Worm (Caenorhabditis elegans) whole organism, mixed stage, embryonic: Measurements from ENCODE around the gene F41C3.7.

Experiments
- blmp-1 ChIP-seq: fragments of 150-350 bp; optimal IDR thresholded peaks from 2 replicates; lab custom pipeline; 2014; ENCODE audit warnings: missing biosample characterization, missing genetic modification characterization
- elt-3 ChIP-seq: fragments of 150-350 bp; optimal IDR thresholded peaks from 2 replicates; lab custom pipeline; 2014; ENCODE audit warnings: missing biosample characterization, missing genetic modification characterization
- lin-13 ChIP-seq: fragments of 150-350 bp; optimal IDR thresholded peaks from 2 replicates; lab custom pipeline; 2014; ENCODE audit warnings: missing biosample characterization, missing genetic modification characterization
- mep-1 ChIP-seq: fragments of 150-350 bp; optimal IDR thresholded peaks from 2 replicates; lab custom pipeline; 2017; ENCODE audit warnings: missing biosample characterization, missing genetic modification reagents, missing genetic modification characterization, inconsistent platforms
- nhr-237 ChIP-seq: fragments of 150-350 bp; optimal IDR thresholded peaks from 2 replicates; lab custom pipeline; 2014; ENCODE audit warnings: missing biosample characterization, missing genetic modification characterization
- nhr-76 ChIP-seq: sonication (generic microtip); optimal IDR thresholded peaks from 2 replicates; lab custom pipeline; 2017; ENCODE audit warnings: missing biosample characterization, missing genetic modification characterization
- pha-4 ChIP-seq: fragments of 150-350 bp; optimal IDR thresholded peaks from 2 replicates; lab custom pipeline; 2018; ENCODE audit warnings: missing biosample characterization, missing genetic modification reagents, missing genetic modification characterization
- snpc-4 ChIP-seq: fragments of 150-350 bp; optimal IDR thresholded peaks from 2 replicates; lab custom pipeline; 2014; ENCODE audit warnings: missing biosample characterization, missing genetic modification characterization
- sptf-1 ChIP-seq: sonication (generic microtip); optimal IDR thresholded peaks from 2 replicates; lab custom pipeline; 2017; ENCODE audit warnings: mild to moderate bottlenecking, missing genetic modification characterization, moderate library complexity, missing compliant biosample characterization
- unc-62 ChIP-seq: fragments of 150-350 bp; optimal IDR thresholded peaks from 2 replicates; lab custom pipeline; 2014; ENCODE audit warnings: missing biosample characterization, missing genetic modification reagents, missing genetic modification characterization
- ztf-11 ChIP-seq: fragments of 150-350 bp; optimal IDR thresholded peaks from 2 replicates; lab custom pipeline; 2014; ENCODE audit warnings: missing biosample characterization, missing genetic modification characterization

- TF ChIP-seq snpc-4 (tag; lab: Kevin White, UChicago) (no peak), ztf-11 (tag; lab: Kevin White, UChicago) (no peak), pha-4 (tag; lab: Kevin White, UChicago) (no peak), sptf-1 (tag; lab: Kevin White, UChicago) (no peak), mep-1 (tag; lab: Kevin White, UChicago) (no peak), nhr-237 (no peak), unc-62 (GFP tag; lab: Kevin White, UChicago) (no peak), nhr-76 (tag; lab: Kevin White, UChicago) (no peak), lin-13 (tag; lab: Kevin White, UChicago) (no peak), blmp-1 (tag; lab: Kevin White, UChicago) (no peak), elt-3 (tag; lab: Kevin White, UChicago) (no peak)
These were observed 32.9 kb downstream of the F41C3.7 start, which contains the start of gene F26G1.2 for ce11 chrII:4762574-4763285.
